Worm (Caenorhabditis elegans) whole organism, young adult: ENCODE results near the gene nlr-1.
A peak's percentile ranks its signal among the peaks of the same experiment; 100 is the strongest.

ENCODE experiments used
- B0336.3 ChIP-seq: fragments of 200-800 bp; sonication (Bioruptor generic); IDR thresholded peaks from 2 replicates; pipeline ENCODE4 v1.3.6; 2022; ENCODE audit warnings: missing genetic modification characterization, missing compliant biosample characterization
- F33H1.4 ChIP-seq: fragments of 200-800 bp; sonication (Bioruptor generic); IDR thresholded peaks from 2 replicates; pipeline ENCODE4 v1.3.6; 2022; ENCODE audit warnings: missing genetic modification reagents, missing genetic modification characterization, missing compliant biosample characterization
- F49E8.2 ChIP-seq: sonication (generic microtip); optimal IDR thresholded peaks from 3 replicates; lab custom pipeline; 2017; ENCODE audit warnings: missing genetic modification characterization, mild to moderate bottlenecking, missing compliant biosample characterization, antibody characterized with exemption, moderate library complexity; ENCODE audit not compliant: insufficient read depth
- F57A8.1 ChIP-seq: fragments of 200-800 bp; sonication (Bioruptor generic); optimal IDR thresholded peaks from 2 replicates; lab custom pipeline; 2018; ENCODE audit warnings: mild to moderate bottlenecking, missing genetic modification characterization, moderate library complexity, missing compliant biosample characterization
- Y53G8AR.9 ChIP-seq: fragments of 200-800 bp; sonication (Bioruptor generic); conservative IDR thresholded peaks from 2 replicates; pipeline ENCODE4 v1.3.6; 2022; ENCODE audit warnings: missing genetic modification reagents, missing genetic modification characterization, missing compliant biosample characterization
- Y56A3A.18 ChIP-seq: fragments of 200-800 bp; sonication (Bioruptor generic); IDR thresholded peaks from 2 replicates; pipeline ENCODE4 v1.3.6; 2022; ENCODE audit warnings: missing genetic modification reagents, missing genetic modification characterization, missing compliant biosample characterization
- Y79H2A.3 ChIP-seq: fragments of 200-800 bp; sonication (Bioruptor generic); conservative IDR thresholded peaks from 2 replicates; pipeline ENCODE4 v1.3.6; 2022; ENCODE audit warnings: missing genetic modification reagents, missing genetic modification characterization, missing compliant biosample characterization
- ama-1 ChIP-seq, 3 experiments: fragments of 150-350 bp in 1 of 3; sonication (generic microtip) in 2 of 3; optimal IDR thresholded peaks; 2 replicates each; lab custom pipeline; 2014 to 2018; ENCODE audit warnings: missing biosample characterization in 2 of 3, missing genetic modification characterization in 2 of 3, missing genetic modification reagents in 2 of 3
- aptf-3 ChIP-seq: fragments of 200-800 bp; sonication (Bioruptor generic); IDR thresholded peaks from 2 replicates; pipeline ENCODE4 v1.3.6; 2022; ENCODE audit warnings: missing genetic modification characterization, missing compliant biosample characterization
- attf-3 ChIP-seq: fragments of 200-800 bp; sonication (Bioruptor generic); conservative IDR thresholded peaks from 2 replicates; pipeline ENCODE4 v1.3.6; 2022; ENCODE audit warnings: missing genetic modification reagents, missing genetic modification characterization, missing compliant biosample characterization
- bed-1 ChIP-seq: fragments of 200-800 bp; sonication (Bioruptor generic); IDR thresholded peaks from 2 replicates; pipeline ENCODE4 v1.3.6; 2022; ENCODE audit warnings: missing genetic modification reagents, missing genetic modification characterization, missing compliant biosample characterization
- cebp-1 ChIP-seq, 2 experiments: fragments of 200-800 bp in 1 of 2; sonication (Bioruptor generic) in 1 of 2; sonication (generic microtip) in 1 of 2; IDR thresholded peaks in 1 of 2; optimal IDR thresholded peaks in 1 of 2; 2 replicates each; pipeline versions ENCODE4 v1.3.6 to Lab custom; 2017 to 2022; ENCODE audit warnings: missing compliant biosample characterization in 2 of 2, missing genetic modification characterization in 2 of 2, mild to moderate bottlenecking in 1 of 2, missing genetic modification reagents in 1 of 2, moderate library complexity in 1 of 2
- cebp-2 ChIP-seq: fragments of 200-800 bp; sonication (Bioruptor generic); IDR thresholded peaks from 2 replicates; pipeline ENCODE4 v1.3.6; 2022; ENCODE audit warnings: missing genetic modification characterization, missing compliant biosample characterization
- ekl-4 ChIP-seq: fragments of 200-800 bp; sonication (Bioruptor generic); IDR thresholded peaks from 2 replicates; pipeline ENCODE4 v1.3.6; 2022; ENCODE audit warnings: missing genetic modification reagents, missing genetic modification characterization, missing compliant biosample characterization
- ets-4 ChIP-seq: fragments of 200-800 bp; sonication (Bioruptor generic); optimal IDR thresholded peaks from 2 replicates; lab custom pipeline; 2018; ENCODE audit warnings: mild to moderate bottlenecking, missing genetic modification characterization, missing compliant biosample characterization
- him-1 ChIP-seq: sonication (generic microtip); optimal IDR thresholded peaks from 2 replicates; lab custom pipeline; 2016; ENCODE audit warnings: missing genotype, missing genetic modification reagents, missing genetic modification characterization, missing compliant biosample characterization
- hlh-26 ChIP-seq: fragments of 200-800 bp; sonication (Bioruptor generic); conservative IDR thresholded peaks from 2 replicates; pipeline ENCODE4 v1.3.6; 2022; ENCODE audit warnings: missing genetic modification reagents, missing genetic modification characterization, missing compliant biosample characterization
- hmg-1.2 ChIP-seq: fragments of 200-800 bp; sonication (Bioruptor generic); IDR thresholded peaks from 2 replicates; pipeline ENCODE4 v1.3.6; 2022; ENCODE audit warnings: missing genetic modification reagents, missing genetic modification characterization, missing compliant biosample characterization
- hmg-20 ChIP-seq: fragments of 200-800 bp; sonication (Bioruptor generic); IDR thresholded peaks from 2 replicates; pipeline ENCODE4 v1.3.6; 2022; ENCODE audit warnings: missing genetic modification reagents, missing genetic modification characterization, missing compliant biosample characterization
- hsf-1 ChIP-seq: fragments of 200-800 bp; sonication (Bioruptor generic); IDR thresholded peaks from 2 replicates; pipeline ENCODE4 v1.3.6; 2022; ENCODE audit warnings: missing genetic modification reagents, missing genetic modification characterization, missing compliant biosample characterization
- let-526 ChIP-seq: fragments of 200-800 bp; sonication (Bioruptor generic); IDR thresholded peaks from 2 replicates; pipeline ENCODE4 v1.3.6; 2022; ENCODE audit warnings: missing genetic modification reagents, missing genetic modification characterization, missing compliant biosample characterization
- let-607 ChIP-seq, 2 experiments: fragments of 200-800 bp in 1 of 2; sonication (Bioruptor generic) in 1 of 2; sonication (generic microtip) in 1 of 2; optimal IDR thresholded peaks; 2 replicates each; lab custom pipeline; 2016 to 2018; ENCODE audit warnings: mild to moderate bottlenecking in 2 of 2, missing compliant biosample characterization in 2 of 2, missing genetic modification characterization in 2 of 2, moderate library complexity in 2 of 2, missing genotype in 1 of 2
- lin-54 ChIP-seq: fragments of 200-800 bp; sonication (Bioruptor generic); optimal IDR thresholded peaks from 2 replicates; lab custom pipeline; 2018; ENCODE audit warnings: mild to moderate bottlenecking, missing genetic modification characterization, missing compliant biosample characterization
- madf-6 ChIP-seq: fragments of 200-800 bp; sonication (Bioruptor generic); IDR thresholded peaks from 2 replicates; pipeline ENCODE4 v1.3.6; 2022; ENCODE audit warnings: missing genetic modification reagents, missing genetic modification characterization, missing compliant biosample characterization
- mxl-1 ChIP-seq: sonication (generic microtip); optimal IDR thresholded peaks from 2 replicates; lab custom pipeline; 2016; ENCODE audit warnings: missing genetic modification characterization, missing compliant biosample characterization
- nfyb-1 ChIP-seq: fragments of 200-800 bp; sonication (Bioruptor generic); IDR thresholded peaks from 2 replicates; pipeline ENCODE4 v1.3.6; 2022; ENCODE audit warnings: missing genetic modification reagents, missing genetic modification characterization, missing compliant biosample characterization
- nhr-80 ChIP-seq: sonication (generic microtip); optimal IDR thresholded peaks from 2 replicates; lab custom pipeline; 2016; ENCODE audit warnings: missing genetic modification characterization, missing compliant biosample characterization
- nhr-90 ChIP-seq: sonication (generic microtip); optimal IDR thresholded peaks from 2 replicates; lab custom pipeline; 2016; ENCODE audit warnings: missing genotype, mild to moderate bottlenecking, missing genetic modification characterization, missing compliant biosample characterization
- pha-4 ChIP-seq: fragments of 150-350 bp; sonication (generic microtip); optimal IDR thresholded peaks from 2 replicates; lab custom pipeline; 2014; ENCODE audit warnings: missing biosample characterization, missing genetic modification reagents, missing genetic modification characterization
- sdz-38 ChIP-seq: sonication (generic microtip); optimal IDR thresholded peaks from 2 replicates; lab custom pipeline; 2016; ENCODE audit warnings: missing genotype, missing genetic modification characterization, missing compliant biosample characterization
- snpc-3.4 ChIP-seq: sonication (generic microtip); optimal IDR thresholded peaks from 2 replicates; lab custom pipeline; 2017; ENCODE audit warnings: missing genetic modification characterization, mild to moderate bottlenecking, missing compliant biosample characterization, antibody characterized with exemption, moderate library complexity, missing genotype, missing genetic modification reagents
- snpc-4 ChIP-seq, 5 experiments: fragments of 150-350 bp in 1 of 5; sonication (generic microtip) in 4 of 5; optimal IDR thresholded peaks; 2 replicates each; lab custom pipeline; 2014 to 2018; ENCODE audit warnings: missing genetic modification characterization in 5 of 5, missing biosample characterization in 3 of 5, antibody characterized with exemption in 2 of 5, mild to moderate bottlenecking in 2 of 5, missing compliant biosample characterization in 2 of 5, missing genotype in 2 of 5, moderate library complexity in 2 of 5, missing genetic modification reagents in 1 of 5
- tbp1 ChIP-seq: fragments of 200-800 bp; sonication (Bioruptor generic); optimal IDR thresholded peaks from 2 replicates; lab custom pipeline; 2018; ENCODE audit warnings: mild to moderate bottlenecking, missing genetic modification characterization, missing compliant biosample characterization
- tbx-9 ChIP-seq: sonication (generic microtip); optimal IDR thresholded peaks from 2 replicates; lab custom pipeline; 2016; ENCODE audit warnings: borderline replicate concordance, missing genetic modification characterization, inconsistent platforms, missing compliant biosample characterization
- tlf-1 ChIP-seq: fragments of 200-800 bp; sonication (Bioruptor generic); optimal IDR thresholded peaks from 2 replicates; lab custom pipeline; 2018; ENCODE audit warnings: mild to moderate bottlenecking, missing genetic modification characterization, missing compliant biosample characterization
- xnd-1 ChIP-seq: sonication (generic microtip); optimal IDR thresholded peaks from 2 replicates; lab custom pipeline; 2016; ENCODE audit warnings: missing genotype, missing genetic modification reagents, missing genetic modification characterization, missing compliant biosample characterization
- ztf-18 ChIP-seq: sonication (generic microtip); optimal IDR thresholded peaks from 2 replicates; lab custom pipeline; 2016; ENCODE audit warnings: missing genotype, mild to moderate bottlenecking, missing genetic modification characterization, missing compliant biosample characterization
- ztf-22 ChIP-seq: fragments of 200-800 bp; sonication (Bioruptor generic); optimal IDR thresholded peaks from 2 replicates; lab custom pipeline; 2018; ENCODE audit warnings: mild to moderate bottlenecking, missing genetic modification characterization, moderate library complexity, missing compliant biosample characterization
- ztf-26 ChIP-seq: sonication (generic microtip); optimal IDR thresholded peaks from 2 replicates; lab custom pipeline; 2017; ENCODE audit warnings: missing genetic modification characterization, missing compliant biosample characterization

Gene nlr-1

DNA sequence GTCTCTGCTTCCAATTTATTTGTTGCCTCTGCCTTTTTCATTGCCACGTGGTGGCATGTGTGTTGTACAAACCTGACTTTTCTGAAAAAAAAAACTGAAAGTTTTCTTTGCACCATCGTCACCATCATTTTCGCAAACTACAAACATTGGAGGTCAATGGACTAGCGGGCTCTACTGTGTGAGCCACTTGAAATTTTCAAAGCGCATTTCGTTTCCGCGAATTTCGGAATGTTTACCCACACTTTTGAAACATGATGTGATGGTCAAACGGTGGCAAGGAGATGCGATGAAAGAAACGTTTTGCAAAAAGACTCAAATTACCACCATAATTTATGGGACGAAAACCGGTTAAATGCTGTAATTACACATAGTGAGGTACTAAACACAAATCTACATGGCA is 29.7 kb upstream of the nlr-1 start:
- peak; percentile 24 for TF ChIP-seq lin-54 (GFP tag; lab: Kevin White, UChicago)
- no peak for TF ChIP-seq snpc-4 (GFP tag; optimal IDR thresholded peaks at IDR 0.05; lab: Kevin White, UChicago)
- peak in 1 of 4 experiments; percentile 6 for TF ChIP-seq snpc-4 (tag; optimal IDR thresholded peaks at IDR 0.05; lab: Kevin White, UChicago)
- no peak for TF ChIP-seq hmg-20
- 0 out of 2 replicates have a peak, but pooled peaks have one; percentile 49 for TF ChIP-seq nfyb-1 (GFP tag; lab: Robert Waterston, UW)
- no peak for TF ChIP-seq ama-1 (optimal IDR thresholded peaks at IDR 0.05; lab: Kevin White, UChicago)
- peak; percentile 4 to 43 for TF ChIP-seq ama-1 (GFP tag; optimal IDR thresholded peaks at IDR 0.05; lab: Kevin White, UChicago)
- TF ChIP-seq let-526 (GFP tag; lab: Robert Waterston, UW) = no peak
- no peak for TF ChIP-seq F57A8.1 (GFP tag; lab: Kevin White, UChicago)
- peak; percentile 16 for TF ChIP-seq pha-4 (tag; lab: Kevin White, UChicago)
- no peak for TF ChIP-seq tbp1 (GFP tag; lab: Kevin White, UChicago)
- no peak for TF ChIP-seq tlf-1
- TF ChIP-seq ztf-26 = no peak
- peak; percentile 21; the same call in 1 of the 2 replicates for TF ChIP-seq hmg-1.2
- TF ChIP-seq sdz-38 (tag; lab: Kevin White, UChicago) = no peak
- peak; percentile 33 for TF ChIP-seq F49E8.2 (tag; lab: Kevin White, UChicago)
- no peak for TF ChIP-seq nhr-80 (tag; lab: Kevin White, UChicago)
- TF ChIP-seq mxl-1 (tag; lab: Kevin White, UChicago) = peak; percentile 43
- peak; percentile 14 for TF ChIP-seq ets-4
- TF ChIP-seq attf-3 (GFP tag; lab: Robert Waterston, UW) = 0 out of 2 replicates have a peak, but pooled peaks have one; percentile 48
- TF ChIP-seq Y53G8AR.9 (GFP tag; lab: Robert Waterston, UW) = peak; percentile 60; the same call in 1 of the 2 replicates
- TF ChIP-seq B0336.3 = peak; percentile 63; the same call in 1 of the 2 replicates
- TF ChIP-seq hlh-26 (GFP tag; lab: Robert Waterston, UW) = no peak
- 0 out of 2 replicates have a peak, but pooled peaks have one; percentile 12 for TF ChIP-seq F33H1.4
- peak in 1 of 2 experiments; percentile 0 for TF ChIP-seq let-607 (tag; optimal IDR thresholded peaks at IDR 0.05; lab: Kevin White, UChicago)
- TF ChIP-seq tbx-9 (tag; lab: Kevin White, UChicago) = no peak
- TF ChIP-seq madf-6 (GFP tag; lab: Robert Waterston, UW) = 0 out of 2 replicates have a peak, but pooled peaks have one; percentile 25
- 0 out of 2 replicates have a peak, but pooled peaks have one; percentile 28 for TF ChIP-seq Y56A3A.18 (GFP tag; lab: Robert Waterston, UW)
- TF ChIP-seq cebp-2 = 0 out of 2 replicates have a peak, but pooled peaks have one; percentile 6
- peak; percentile 24; the same call in 1 of the 2 replicates for TF ChIP-seq Y79H2A.3 (GFP tag; lab: Robert Waterston, UW)
- no peak for TF ChIP-seq ztf-22 (GFP tag; lab: Kevin White, UChicago)
- TF ChIP-seq him-1 (tag; lab: Kevin White, UChicago) = peak; percentile 73
- TF ChIP-seq aptf-3 (GFP tag; lab: Robert Waterston, UW) = 0 out of 2 replicates have a peak, but pooled peaks have one; percentile 15
- TF ChIP-seq bed-1 (GFP tag; lab: Robert Waterston, UW) = no peak
- TF ChIP-seq cebp-1 (GFP tag; IDR thresholded peaks at IDR 0.05; lab: Robert Waterston, UW) = no peak
- TF ChIP-seq cebp-1 (tag; optimal IDR thresholded peaks at IDR 0.05; lab: Kevin White, UChicago) = peak; percentile 27
- TF ChIP-seq xnd-1 (tag; lab: Kevin White, UChicago) = peak; percentile 7
- TF ChIP-seq snpc-3.4 (tag; lab: Kevin White, UChicago) = peak; percentile 40
- TF ChIP-seq nhr-90 = no peak
- 0 out of 2 replicates have a peak, but pooled peaks have one; percentile 26 for TF ChIP-seq ekl-4 (GFP tag; lab: Robert Waterston, UW)
- no peak for TF ChIP-seq ztf-18 (tag; lab: Kevin White, UChicago)
- TF ChIP-seq hsf-1 = peak; percentile 13; the same call in 1 of the 2 replicates
